Fruit fly (Drosophila melanogaster) whole organism, embryonic: Measurements from ENCODE around the gene Crg-1.

Experiments used
- Antp ChIP-seq: fragments of 200-800 bp; sonication (Bioruptor generic); optimal IDR thresholded peaks from 3 replicates; lab custom pipeline; 2016; ENCODE audit warnings: missing biosample characterization, missing genetic modification characterization
- Atf-2 ChIP-seq: fragments of 200-800 bp; sonication (Bioruptor generic); optimal IDR thresholded peaks from 2 replicates; lab custom pipeline; 2016; ENCODE audit warnings: missing biosample characterization, missing genetic modification characterization
- Bdp1 ChIP-seq: fragments of 200-800 bp; sonication (Bioruptor generic); optimal IDR thresholded peaks from 3 replicates; lab custom pipeline; 2016; ENCODE audit warnings: missing biosample characterization, missing genetic modification characterization
- CG12071 ChIP-seq: fragments of 200-800 bp; sonication (Bioruptor generic); optimal IDR thresholded peaks from 3 replicates; lab custom pipeline; 2018; ENCODE audit warnings: missing biosample characterization, mild to moderate bottlenecking, missing genetic modification characterization
- CG12391 ChIP-seq: fragments of 200-800 bp; sonication (Bioruptor generic); optimal IDR thresholded peaks from 3 replicates; lab custom pipeline; 2018; ENCODE audit warnings: missing biosample characterization, mild to moderate bottlenecking, missing genetic modification characterization, moderate library complexity
- CG13287 ChIP-seq: fragments of 200-800 bp; sonication (Bioruptor generic); IDR thresholded peaks from 2 replicates; pipeline ENCODE4 v1.3.6; 2022; ENCODE audit warnings: missing biosample characterization, missing genetic modification characterization; ENCODE audit not compliant: partially characterized antibody
- CG14050 ChIP-seq: fragments of 200-800 bp; sonication (Bioruptor generic); IDR thresholded peaks from 3 replicates; pipeline ENCODE4 v1.3.6; 2022; ENCODE audit warnings: missing biosample characterization, missing genetic modification characterization
- CG30403 ChIP-seq: fragments of 200-800 bp; sonication (Bioruptor generic); optimal IDR thresholded peaks from 3 replicates; lab custom pipeline; 2016; ENCODE audit warnings: missing biosample characterization, missing genetic modification characterization
- CG31441 ChIP-seq: fragments of 200-800 bp; sonication (Bioruptor generic); IDR thresholded peaks from 2 replicates; pipeline ENCODE4 v1.3.6; 2022; ENCODE audit warnings: missing biosample characterization, missing genetic modification characterization
- CG4282 ChIP-seq: fragments of 200-800 bp; sonication (Bioruptor generic); optimal IDR thresholded peaks from 2 replicates; lab custom pipeline; 2016; ENCODE audit warnings: missing biosample characterization, missing genetic modification characterization
- CG4360 ChIP-seq: fragments of 200-800 bp; sonication (Bioruptor generic); IDR thresholded peaks from 2 replicates; pipeline ENCODE4 v1.3.6; 2022; ENCODE audit warnings: missing biosample characterization, missing genetic modification characterization
- CG43689 ChIP-seq: fragments of 200-800 bp; sonication (Bioruptor generic); IDR thresholded peaks from 2 replicates; pipeline ENCODE4 v1.3.6; 2022; ENCODE audit warnings: missing biosample characterization, missing genetic modification characterization
- CG4617 ChIP-seq: fragments of 200-800 bp; sonication (Bioruptor generic); optimal IDR thresholded peaks from 3 replicates; lab custom pipeline; 2016; ENCODE audit warnings: missing biosample characterization, missing genetic modification characterization, borderline replicate concordance
- CG6683 ChIP-seq: fragments of 200-800 bp; sonication (Bioruptor generic); optimal IDR thresholded peaks from 2 replicates; lab custom pipeline; 2017; ENCODE audit warnings: missing biosample characterization, mild to moderate bottlenecking, missing genetic modification characterization, missing genetic modification reagents
- CG7963 ChIP-seq: fragments of 200-800 bp; sonication (Bioruptor generic); IDR thresholded peaks from 3 replicates; pipeline ENCODE4 v1.3.6; 2022; ENCODE audit warnings: missing biosample characterization, missing genetic modification characterization; ENCODE audit not compliant: partially characterized antibody
- CG8359 ChIP-seq: fragments of 200-800 bp; sonication (Bioruptor generic); optimal IDR thresholded peaks from 2 replicates; lab custom pipeline; 2017; ENCODE audit warnings: missing biosample characterization, mild to moderate bottlenecking, missing genetic modification characterization, borderline replicate concordance
- CG9727 ChIP-seq: fragments of 200-800 bp; sonication (Bioruptor generic); optimal IDR thresholded peaks from 3 replicates; lab custom pipeline; 2017; ENCODE audit warnings: missing biosample characterization, mild to moderate bottlenecking, missing genetic modification characterization
- CG9797 ChIP-seq: fragments of 200-800 bp; sonication (Bioruptor generic); optimal IDR thresholded peaks from 3 replicates; lab custom pipeline; 2018; ENCODE audit warnings: missing biosample characterization, mild to moderate bottlenecking, missing genetic modification characterization
- CG9876 ChIP-seq: fragments of 200-800 bp; sonication (Bioruptor generic); optimal IDR thresholded peaks from 2 replicates; lab custom pipeline; 2016; ENCODE audit warnings: missing biosample characterization, missing genetic modification characterization
- CTCF ChIP-seq: fragments of 200-800 bp; sonication (Bioruptor generic); optimal IDR thresholded peaks from 2 replicates; lab custom pipeline; 2017; ENCODE audit warnings: missing biosample characterization, mild to moderate bottlenecking, missing genetic modification characterization, moderate library complexity
- Dek ChIP-seq: fragments of 200-800 bp; sonication (Bioruptor generic); optimal IDR thresholded peaks from 3 replicates; lab custom pipeline; 2019; ENCODE audit warnings: missing biosample characterization, mild to moderate bottlenecking, missing genetic modification characterization, moderate library complexity
- Doc2 ChIP-seq: fragments of 200-800 bp; sonication (Bioruptor generic); IDR thresholded peaks from 2 replicates; pipeline ENCODE4 v1.3.6; 2022; ENCODE audit warnings: missing biosample characterization, missing genetic modification characterization
- Hand ChIP-seq: fragments of 200-800 bp; sonication (Bioruptor generic); optimal IDR thresholded peaks from 2 replicates; lab custom pipeline; 2017; ENCODE audit warnings: mild to moderate bottlenecking, missing biosample characterization, missing genetic modification reagents, missing genetic modification characterization
- Max ChIP-seq: fragments of 200-800 bp; sonication (Bioruptor generic); optimal IDR thresholded peaks from 2 replicates; lab custom pipeline; 2016; ENCODE audit warnings: missing biosample characterization, mild to moderate bottlenecking, missing genetic modification characterization
- NC2β ChIP-seq: fragments of 200-800 bp; sonication (Bioruptor generic); optimal IDR thresholded peaks from 2 replicates; lab custom pipeline; 2016; ENCODE audit warnings: missing biosample characterization, missing genetic modification characterization
- NFAT ChIP-seq: fragments of 200-800 bp; sonication (Bioruptor generic); IDR thresholded peaks from 2 replicates; pipeline ENCODE4 v1.3.6; 2022; ENCODE audit warnings: missing biosample characterization, missing genetic modification characterization
- Opbp ChIP-seq: fragments of 200-800 bp; sonication (Bioruptor generic); IDR thresholded peaks from 3 replicates; pipeline ENCODE4 v1.3.6; 2022; ENCODE audit warnings: missing biosample characterization, missing genetic modification characterization; ENCODE audit not compliant: partially characterized antibody
- Rfx ChIP-seq: fragments of 200-800 bp; sonication (Bioruptor generic); IDR thresholded peaks from 2 replicates; pipeline ENCODE4 v1.3.6; 2022; ENCODE audit warnings: missing biosample characterization, missing genetic modification characterization
- Ssrp ChIP-seq: fragments of 200-800 bp; sonication (Bioruptor generic); optimal IDR thresholded peaks from 2 replicates; lab custom pipeline; 2018; ENCODE audit warnings: missing biosample characterization, mild to moderate bottlenecking, missing genetic modification characterization, moderate library complexity
- Trl ChIP-seq, 3 experiments: fragments of >200 bp in 2 of 3; fragments of 200-800 bp in 1 of 3; sonication (Bioruptor generic) in 1 of 3; optimal IDR thresholded peaks; 2 replicates in 1 of 3; 3 replicates in 2 of 3; lab custom pipeline; 2016 to 2017; ENCODE audit warnings: missing biosample characterization in 1 of 3, missing genetic modification characterization in 1 of 3
- Xbp1 ChIP-seq: fragments of 200-800 bp; sonication (Bioruptor generic); optimal IDR thresholded peaks from 3 replicates; lab custom pipeline; 2016; ENCODE audit warnings: missing biosample characterization, mild to moderate bottlenecking, missing genetic modification characterization
- al ChIP-seq: fragments of 200-800 bp; sonication (Bioruptor generic); IDR thresholded peaks from 2 replicates; pipeline ENCODE4 v1.3.6; 2022; ENCODE audit warnings: missing biosample characterization, missing genetic modification characterization
- ato ChIP-seq: fragments of 200-800 bp; sonication (Bioruptor generic); IDR thresholded peaks from 2 replicates; pipeline ENCODE4 v1.3.6; 2022; ENCODE audit warnings: missing biosample characterization, missing genetic modification characterization; ENCODE audit not compliant: partially characterized antibody
- bcd ChIP-seq: fragments of 200-800 bp; sonication (Bioruptor generic); optimal IDR thresholded peaks from 2 replicates; lab custom pipeline; 2017; ENCODE audit warnings: missing biosample characterization, mild to moderate bottlenecking, missing genetic modification characterization
- crc ChIP-seq: fragments of 200-800 bp; sonication (Bioruptor generic); optimal IDR thresholded peaks from 2 replicates; lab custom pipeline; 2016; ENCODE audit warnings: missing biosample characterization, missing genetic modification characterization
- fd3F ChIP-seq: fragments of 200-800 bp; sonication (Bioruptor generic); optimal IDR thresholded peaks from 2 replicates; lab custom pipeline; 2018; ENCODE audit warnings: missing biosample characterization, mild to moderate bottlenecking, missing genetic modification characterization, moderate library complexity
- fd96Cb ChIP-seq: fragments of 200-800 bp; sonication (Bioruptor generic); optimal IDR thresholded peaks from 2 replicates; lab custom pipeline; 2018; ENCODE audit warnings: missing biosample characterization, mild to moderate bottlenecking, missing genetic modification characterization, moderate library complexity
- inv ChIP-seq: fragments of 200-800 bp; sonication (Bioruptor generic); IDR thresholded peaks from 2 replicates; pipeline ENCODE4 v1.3.6; 2022; ENCODE audit warnings: missing biosample characterization, missing genetic modification characterization; ENCODE audit not compliant: partially characterized antibody
- lola ChIP-seq, 3 experiments: fragments of >200 bp in 2 of 3; fragments of 200-800 bp in 1 of 3; sonication (Bioruptor generic) in 1 of 3; optimal IDR thresholded peaks; 2 replicates each; lab custom pipeline; 2017 to 2019; ENCODE audit warnings: missing biosample characterization in 3 of 3, missing genetic modification characterization in 3 of 3, mild to moderate bottlenecking in 1 of 3, moderate library complexity in 1 of 3
- lov ChIP-seq, 2 experiments: fragments of 200-800 bp in 1 of 2; fragments of >200 bp in 1 of 2; sonication (Bioruptor generic) in 1 of 2; IDR thresholded peaks in 1 of 2; optimal IDR thresholded peaks in 1 of 2; 2 replicates in 1 of 2; 3 replicates in 1 of 2; pipeline versions ENCODE4 v1.3.6 to Lab custom; 2017 to 2022; ENCODE audit warnings: missing biosample characterization in 1 of 2, missing genetic modification characterization in 1 of 2
- org-1 ChIP-seq: fragments of 200-800 bp; sonication (Bioruptor generic); optimal IDR thresholded peaks from 2 replicates; lab custom pipeline; 2017; ENCODE audit warnings: missing biosample characterization, missing genetic modification characterization
- p53 ChIP-seq: fragments of 200-800 bp; sonication (Bioruptor generic); optimal IDR thresholded peaks from 2 replicates; lab custom pipeline; 2016; ENCODE audit warnings: missing biosample characterization, missing genetic modification characterization
- pnt ChIP-seq: fragments of 200-800 bp; sonication (Bioruptor generic); optimal IDR thresholded peaks from 3 replicates; lab custom pipeline; 2016; ENCODE audit warnings: missing biosample characterization, missing genetic modification characterization
- repo ChIP-seq: fragments of 200-800 bp; sonication (Bioruptor generic); optimal IDR thresholded peaks from 2 replicates; lab custom pipeline; 2016; ENCODE audit warnings: missing biosample characterization, missing genetic modification characterization
- schlank ChIP-seq: fragments of 200-800 bp; sonication (Bioruptor generic); optimal IDR thresholded peaks from 2 replicates; lab custom pipeline; 2018; ENCODE audit warnings: missing biosample characterization, mild to moderate bottlenecking, missing genetic modification characterization
- sens ChIP-seq: fragments of 200-800 bp; sonication (Bioruptor generic); peaks from one replicate; lab custom pipeline; 2016; ENCODE audit warnings: missing biosample characterization, missing genetic modification characterization
- twi ChIP-seq: fragments of 200-800 bp; optimal IDR thresholded peaks from 2 replicates; lab custom pipeline; 2019; ENCODE audit warnings: missing biosample characterization, mild to moderate bottlenecking, missing genetic modification characterization, moderate library complexity
- tx ChIP-seq: fragments of 200-800 bp; sonication (Bioruptor generic); optimal IDR thresholded peaks from 2 replicates; lab custom pipeline; 2016; ENCODE audit warnings: missing biosample characterization, missing genetic modification characterization
- unc-4 ChIP-seq: fragments of 200-800 bp; sonication (Bioruptor generic); IDR thresholded peaks from 2 replicates; pipeline ENCODE4 v1.3.6; 2022; ENCODE audit warnings: missing biosample characterization, missing genetic modification characterization; ENCODE audit not compliant: partially characterized antibody
- z ChIP-seq: fragments of 200-800 bp; sonication (Bioruptor generic); IDR thresholded peaks from 3 replicates; pipeline ENCODE4 v1.3.6; 2022; ENCODE audit warnings: missing biosample characterization, missing genetic modification characterization

Gene Crg-1

DNA sequence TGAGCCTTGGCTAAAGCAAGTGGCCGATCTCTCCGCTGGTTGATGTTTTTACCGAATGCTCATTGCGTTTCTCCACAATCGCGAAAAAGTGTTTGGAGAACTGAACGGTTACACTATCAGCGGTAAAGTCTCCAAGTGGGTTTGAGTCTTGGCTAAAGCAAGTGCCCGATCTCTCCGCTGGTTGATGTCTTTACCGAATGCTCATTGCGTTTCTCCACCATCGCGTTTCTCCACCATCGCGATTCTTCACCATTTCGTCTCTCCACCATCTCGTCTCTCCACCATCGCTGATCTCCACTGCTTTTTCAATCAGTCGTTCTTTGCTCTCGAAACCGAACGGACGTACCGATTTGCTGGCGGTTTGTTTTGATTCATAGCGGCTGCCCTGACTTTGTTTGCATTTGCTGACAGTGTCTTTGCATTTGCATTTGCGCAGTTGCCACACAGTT lies 18.3 kb downstream of the Crg-1 start, which contains the start of gene ec (continued):
- TF ChIP-seq CG12391 (tag; lab: Kevin White, UChicago) (peak; percentile 23), org-1 (GFP tag; lab: Kevin White, UChicago) (no peak), pnt (GFP tag; lab: Kevin White, UChicago) (peak; percentile 3), twi (no peak), Dek (no peak), CG12071 (peak; percentile 49), tx (GFP tag; lab: Kevin White, UChicago) (no peak), CG9727 (GFP tag; lab: Kevin White, UChicago) (no peak), z (GFP tag; lab: Robert Waterston, UW) (no peak), CG13287 (GFP tag; lab: Robert Waterston, UW) (peak; percentile 61), Opbp (GFP tag; lab: Robert Waterston, UW) (peak; percentile 61; the same call in 2 of the 3 replicates), CG43689 (GFP tag; lab: Robert Waterston, UW) (no peak), crc (GFP tag; lab: Kevin White, UChicago) (no peak), CG14050 (GFP tag; lab: Robert Waterston, UW) (no peak), CG4282 (peak; percentile 22), schlank (tag; lab: Kevin White, UChicago) (no peak), CG7963 (GFP tag; lab: Robert Waterston, UW) (no peak), Antp (GFP tag; lab: Kevin White, UChicago) (no peak), CG4360 (GFP tag; lab: Robert Waterston, UW) (no peak), Hand (GFP tag; lab: Kevin White, UChicago) (no peak), lola (GFP tag; optimal IDR thresholded peaks at IDR 0.05; lab: Kevin White, UChicago) (no peak), inv (GFP tag; lab: Robert Waterston, UW) (no peak), Max (GFP tag; lab: Kevin White, UChicago) (no peak), Doc2 (GFP tag; lab: Robert Waterston, UW) (no peak), lov (optimal IDR thresholded peaks at IDR 0.05; lab: Kevin White, UChicago) (no peak), lov (GFP tag; IDR thresholded peaks at IDR 0.05; lab: Robert Waterston, UW) (no peak), p53 (no peak), unc-4 (GFP tag; lab: Robert Waterston, UW) (peak; percentile 35), CG9797 (GFP tag; lab: Kevin White, UChicago) (peak; percentile 79), NFAT (no peak), al (GFP tag; lab: Robert Waterston, UW) (no peak), Ssrp (tag; lab: Kevin White, UChicago) (no peak), CG9876 (GFP tag; lab: Kevin White, UChicago) (no peak), sens (GFP tag; lab: Kevin White, UChicago) (peak; percentile 85), CG31441 (no peak; the same call in 1 of the 2 replicates), bcd (no peak), Xbp1 (no peak), Atf-2 (GFP tag; lab: Kevin White, UChicago) (no peak), repo (GFP tag; lab: Kevin White, UChicago) (no peak), NC2β (GFP tag; lab: Kevin White, UChicago) (no peak), ato (GFP tag; lab: Robert Waterston, UW) (peak; percentile 37; the same call in 1 of the 2 replicates), Trl (optimal IDR thresholded peaks at IDR 0.05; lab: Kevin White, UChicago) (peak; percentile 4 to 42), Trl (GFP tag; optimal IDR thresholded peaks at IDR 0.05; lab: Kevin White, UChicago) (peak; percentile 62), fd3F (no peak), CG4617 (GFP tag; lab: Kevin White, UChicago) (no peak), Bdp1 (GFP tag; lab: Kevin White, UChicago) (peak; percentile 41), CG8359 (GFP tag; lab: Kevin White, UChicago) (no peak), CG6683 (peak; percentile 10), CG30403 (no peak), Rfx (GFP tag; lab: Robert Waterston, UW) (0 out of 2 replicates have a peak, but pooled peaks have one; percentile 33), fd96Cb (tag; lab: Kevin White, UChicago) (no peak), CTCF (GFP tag; lab: Kevin White, UChicago) (peak; percentile 84)
